Worm (Caenorhabditis elegans) whole organism, young adult: ENCODE measurements around the gene oac-8.

ENCODE experiments used
- Y56A3A.18 ChIP-seq: fragments of 200-800 bp; sonication (Bioruptor generic); IDR thresholded peaks from 2 replicates; pipeline ENCODE4 v1.3.6; 2022; ENCODE audit warnings: missing genetic modification reagents, missing genetic modification characterization, missing compliant biosample characterization
- ama-1 ChIP-seq, 3 experiments: fragments of 150-350 bp in 1 of 3; sonication (generic microtip) in 2 of 3; optimal IDR thresholded peaks; 2 replicates each; lab custom pipeline; 2014 to 2018; ENCODE audit warnings: missing biosample characterization in 2 of 3, missing genetic modification characterization in 2 of 3, missing genetic modification reagents in 2 of 3
- cebp-2 ChIP-seq: fragments of 200-800 bp; sonication (Bioruptor generic); IDR thresholded peaks from 2 replicates; pipeline ENCODE4 v1.3.6; 2022; ENCODE audit warnings: missing genetic modification characterization, missing compliant biosample characterization
- egl-44 ChIP-seq: fragments of 200-800 bp; sonication (Bioruptor generic); IDR thresholded peaks from 2 replicates; pipeline ENCODE4 v1.3.6; 2022; ENCODE audit warnings: missing genetic modification reagents, missing genetic modification characterization, missing compliant biosample characterization
- mxl-1 ChIP-seq: sonication (generic microtip); optimal IDR thresholded peaks from 2 replicates; lab custom pipeline; 2016; ENCODE audit warnings: missing genetic modification characterization, missing compliant biosample characterization
- nhr-120 ChIP-seq: fragments of 200-800 bp; sonication (Bioruptor generic); IDR thresholded peaks from 2 replicates; pipeline ENCODE4 v1.3.6; 2022; ENCODE audit warnings: missing genetic modification characterization, missing compliant biosample characterization
- somi-1 ChIP-seq: fragments of 200-800 bp; sonication (Bioruptor generic); optimal IDR thresholded peaks from 2 replicates; lab custom pipeline; 2018; ENCODE audit warnings: mild to moderate bottlenecking, missing genetic modification characterization, missing compliant biosample characterization
- ztf-3 ChIP-seq: fragments of 200-800 bp; sonication (Bioruptor generic); optimal IDR thresholded peaks from 2 replicates; lab custom pipeline; 2018; ENCODE audit warnings: mild to moderate bottlenecking, missing genetic modification characterization, missing compliant biosample characterization

DNA sequence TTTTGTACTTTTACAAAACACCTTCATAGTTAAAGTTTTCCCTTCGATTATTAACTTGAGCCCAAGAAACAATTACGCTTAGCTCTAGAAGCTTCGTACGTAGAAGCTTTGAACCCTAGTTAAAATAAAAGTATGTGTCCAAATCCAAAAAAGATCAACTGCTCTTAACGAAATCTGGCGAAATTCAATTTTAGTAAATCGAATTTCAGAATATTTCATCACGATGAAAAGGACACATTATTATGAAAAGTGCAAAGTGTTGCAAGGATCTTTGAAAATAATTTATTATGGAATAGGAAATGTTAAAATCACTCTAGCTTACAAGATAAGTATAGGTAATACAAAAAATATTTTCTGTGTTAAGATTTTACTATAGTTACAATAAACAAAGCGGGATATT lies 19.1 kb upstream of the oac-8 start:
- no peak for TF ChIP-seq ama-1 (optimal IDR thresholded peaks at IDR 0.05; lab: Kevin White, UChicago)
- TF ChIP-seq ama-1 (GFP tag; optimal IDR thresholded peaks at IDR 0.05; lab: Kevin White, UChicago): no peak
- TF ChIP-seq cebp-2: no peak
- TF ChIP-seq Y56A3A.18 (GFP tag; lab: Robert Waterston, UW): no peak
- no peak for TF ChIP-seq mxl-1 (tag; lab: Kevin White, UChicago)
- TF ChIP-seq somi-1 (GFP tag; lab: Kevin White, UChicago): no peak
- no peak for TF ChIP-seq nhr-120 (GFP tag; lab: Robert Waterston, UW)
- TF ChIP-seq egl-44 (GFP tag; lab: Robert Waterston, UW): no peak
- TF ChIP-seq ztf-3 (GFP tag; lab: Kevin White, UChicago): no peak
